Worm (Caenorhabditis elegans): Measurements from ENCODE around the gene F14D2.7.

DNA sequence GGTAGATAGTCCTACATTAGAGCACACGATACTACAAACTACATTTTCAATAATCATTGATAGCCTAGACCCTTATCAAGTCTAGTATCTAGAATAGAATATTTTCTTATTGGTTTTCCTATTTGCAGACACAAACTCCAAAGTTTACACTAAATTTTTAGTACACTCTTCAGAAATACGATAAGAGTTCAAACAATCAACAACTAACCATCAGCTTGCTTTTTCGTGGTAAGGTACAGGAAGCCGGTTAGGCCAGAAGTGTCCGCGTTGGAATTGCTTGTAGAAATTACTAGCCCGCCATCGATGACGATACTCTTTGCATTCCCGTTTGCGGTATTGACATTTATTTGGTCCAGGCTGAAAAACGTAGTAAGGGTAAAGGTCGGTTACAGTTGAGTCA lies 16.2 kb downstream of the F14D2.7 start, which contains the start of gene Y46D2A.1:
- TF ChIP-seq nhr-21 (tag; optimal IDR thresholded peaks at IDR 0.05) = no peak
- TF ChIP-seq R02D3.7 (tag; optimal IDR thresholded peaks at IDR 0.05) = no peak
